Fruit fly (Drosophila melanogaster) whole organism, embryonic: ENCODE data around the gene CheB38b.

Experiments used
- ATbp ChIP-seq: fragments of 200-800 bp; sonication (Bioruptor generic); optimal IDR thresholded peaks from 2 replicates; lab custom pipeline; 2017; ENCODE audit warnings: missing biosample characterization, mild to moderate bottlenecking, missing genetic modification characterization, missing genetic modification reagents
- Aef1 ChIP-seq: fragments of 200-800 bp; sonication (Bioruptor generic); IDR thresholded peaks from 3 replicates; pipeline ENCODE4 v1.3.6; 2022; ENCODE audit warnings: missing biosample characterization, missing genetic modification characterization
- Asciz ChIP-seq: fragments of 200-800 bp; sonication (Bioruptor generic); optimal IDR thresholded peaks from 2 replicates; lab custom pipeline; 2017; ENCODE audit warnings: missing biosample characterization, mild to moderate bottlenecking, missing genetic modification characterization, missing genetic modification reagents
- CG10209 ChIP-seq: fragments of 200-800 bp; sonication (Bioruptor generic); optimal IDR thresholded peaks from 3 replicates; lab custom pipeline; 2017; ENCODE audit warnings: missing biosample characterization, mild to moderate bottlenecking, missing genetic modification characterization, missing genetic modification reagents
- CG1024 ChIP-seq: fragments of 200-800 bp; sonication (Bioruptor generic); IDR thresholded peaks from 2 replicates; pipeline ENCODE4 v1.3.6; 2022; ENCODE audit warnings: missing biosample characterization, missing genetic modification characterization
- CG11247 ChIP-seq: fragments of 200-800 bp; sonication (Bioruptor generic); IDR thresholded peaks from 2 replicates; pipeline ENCODE4 v1.3.6; 2022; ENCODE audit warnings: missing biosample characterization, missing genetic modification characterization
- CG12104 ChIP-seq: fragments of 200-800 bp; sonication (Bioruptor generic); optimal IDR thresholded peaks from 3 replicates; lab custom pipeline; 2016; ENCODE audit warnings: missing biosample characterization, missing genetic modification characterization
- CG12299 ChIP-seq: fragments of 200-800 bp; sonication (Bioruptor generic); optimal IDR thresholded peaks from 2 replicates; lab custom pipeline; 2018; ENCODE audit warnings: missing biosample characterization, mild to moderate bottlenecking, missing genetic modification characterization
- CG1233 ChIP-seq: fragments of 200-800 bp; sonication (Bioruptor generic); optimal IDR thresholded peaks from 4 replicates; lab custom pipeline; 2018; ENCODE audit warnings: missing biosample characterization, mild to moderate bottlenecking, missing genetic modification characterization
- CG13624 ChIP-seq: fragments of 200-800 bp; sonication (Bioruptor generic); optimal IDR thresholded peaks from 2 replicates; lab custom pipeline; 2016; ENCODE audit warnings: missing biosample characterization, missing genetic modification characterization
- CG1602 ChIP-seq: fragments of 200-800 bp; sonication (Bioruptor generic); optimal IDR thresholded peaks from 3 replicates; lab custom pipeline; 2016; ENCODE audit warnings: missing biosample characterization, missing genetic modification characterization
- CG16815 ChIP-seq: fragments of 200-800 bp; sonication (Bioruptor generic); optimal IDR thresholded peaks from 3 replicates; lab custom pipeline; 2017; ENCODE audit warnings: missing biosample characterization, mild to moderate bottlenecking, missing genetic modification characterization
- CG17328 ChIP-seq: fragments of 200-800 bp; sonication (Bioruptor generic); IDR thresholded peaks from 2 replicates; pipeline ENCODE4 v1.3.6; 2022; ENCODE audit warnings: missing biosample characterization, missing genetic modification characterization
- CG17385 ChIP-seq: fragments of 200-800 bp; sonication (Bioruptor generic); optimal IDR thresholded peaks from 3 replicates; lab custom pipeline; 2018; ENCODE audit warnings: missing biosample characterization, mild to moderate bottlenecking, missing genetic modification characterization
- CG2199 ChIP-seq: fragments of 200-800 bp; sonication (Bioruptor generic); IDR thresholded peaks from 3 replicates; pipeline ENCODE4 v1.3.6; 2022; ENCODE audit warnings: missing biosample characterization, missing genetic modification characterization
- CG2202 ChIP-seq: fragments of 200-800 bp; sonication (Bioruptor generic); optimal IDR thresholded peaks from 2 replicates; lab custom pipeline; 2018; ENCODE audit warnings: missing biosample characterization, mild to moderate bottlenecking, missing genetic modification characterization
- CG2678 ChIP-seq: fragments of 200-800 bp; sonication (Bioruptor generic); optimal IDR thresholded peaks from 3 replicates; lab custom pipeline; 2019; ENCODE audit warnings: missing biosample characterization, mild to moderate bottlenecking, missing genetic modification characterization, moderate library complexity
- CG2712 ChIP-seq: fragments of 200-800 bp; optimal IDR thresholded peaks from 3 replicates; lab custom pipeline; 2019; ENCODE audit warnings: missing biosample characterization, mild to moderate bottlenecking, missing genetic modification characterization, moderate library complexity
- CG3163 ChIP-seq: fragments of 200-800 bp; sonication (Bioruptor generic); optimal IDR thresholded peaks from 3 replicates; lab custom pipeline; 2016; ENCODE audit warnings: missing biosample characterization, missing genetic modification characterization
- CG5953 ChIP-seq: fragments of 200-800 bp; sonication (Bioruptor generic); IDR thresholded peaks from 2 replicates; pipeline ENCODE4 v1.3.6; 2022; ENCODE audit warnings: missing biosample characterization, missing genetic modification characterization
- CG6854 ChIP-seq: fragments of 200-800 bp; sonication (Bioruptor generic); optimal IDR thresholded peaks from 3 replicates; lab custom pipeline; 2017; ENCODE audit warnings: missing biosample characterization, mild to moderate bottlenecking, missing genetic modification characterization
- CkIIα-i1 ChIP-seq: fragments of 200-800 bp; sonication (Bioruptor generic); IDR thresholded peaks from 2 replicates; pipeline ENCODE4 v1.3.6; 2022; ENCODE audit warnings: missing biosample characterization, missing genetic modification characterization
- Dfd ChIP-seq, 2 experiments: fragments of >200 bp; optimal IDR thresholded peaks; 2 replicates each; lab custom pipeline; 2017; ENCODE audit warnings: missing biosample characterization in 2 of 2, missing genetic modification characterization in 2 of 2
- Max ChIP-seq: fragments of 200-800 bp; sonication (Bioruptor generic); optimal IDR thresholded peaks from 2 replicates; lab custom pipeline; 2016; ENCODE audit warnings: missing biosample characterization, mild to moderate bottlenecking, missing genetic modification characterization
- Ssrp ChIP-seq: fragments of 200-800 bp; sonication (Bioruptor generic); optimal IDR thresholded peaks from 2 replicates; lab custom pipeline; 2018; ENCODE audit warnings: missing biosample characterization, mild to moderate bottlenecking, missing genetic modification characterization, moderate library complexity
- abd-A ChIP-seq: fragments of 200-800 bp; sonication (Bioruptor generic); optimal IDR thresholded peaks from 3 replicates; lab custom pipeline; 2019; ENCODE audit warnings: missing biosample characterization, mild to moderate bottlenecking, missing genetic modification characterization, moderate library complexity
- caup ChIP-seq: fragments of 200-800 bp; sonication (Bioruptor generic); optimal IDR thresholded peaks from 3 replicates; lab custom pipeline; 2017; ENCODE audit warnings: missing biosample characterization, mild to moderate bottlenecking, missing genetic modification characterization, moderate library complexity; ENCODE audit not compliant: severe bottlenecking
- cg ChIP-seq: fragments of 200-800 bp; sonication (Bioruptor generic); optimal IDR thresholded peaks from 3 replicates; lab custom pipeline; 2019; ENCODE audit warnings: missing biosample characterization, mild to moderate bottlenecking, missing genetic modification characterization, moderate library complexity
- croc ChIP-seq: fragments of 200-800 bp; sonication (Bioruptor generic); conservative IDR thresholded peaks from 3 replicates; pipeline ENCODE4 v1.3.6; 2022; ENCODE audit warnings: missing biosample characterization, missing genetic modification characterization
- dysf ChIP-seq: fragments of 200-800 bp; sonication (Bioruptor generic); IDR thresholded peaks from 3 replicates; pipeline ENCODE4 v1.3.6; 2022; ENCODE audit warnings: missing biosample characterization, missing genetic modification characterization
- her ChIP-seq: fragments of 200-800 bp; sonication (Bioruptor generic); optimal IDR thresholded peaks from 2 replicates; lab custom pipeline; 2016; ENCODE audit warnings: missing biosample characterization, missing genetic modification characterization
- lola ChIP-seq, 3 experiments: fragments of >200 bp in 2 of 3; fragments of 200-800 bp in 1 of 3; sonication (Bioruptor generic) in 1 of 3; optimal IDR thresholded peaks; 2 replicates each; lab custom pipeline; 2017 to 2019; ENCODE audit warnings: missing biosample characterization in 3 of 3, missing genetic modification characterization in 3 of 3, mild to moderate bottlenecking in 1 of 3, moderate library complexity in 1 of 3
- org-1 ChIP-seq: fragments of 200-800 bp; sonication (Bioruptor generic); optimal IDR thresholded peaks from 2 replicates; lab custom pipeline; 2017; ENCODE audit warnings: missing biosample characterization, missing genetic modification characterization
- otp ChIP-seq: fragments of 200-800 bp; sonication (Bioruptor generic); IDR thresholded peaks from 3 replicates; pipeline ENCODE4, ENCODE4 v1.3.6; 2022; ENCODE audit warnings: missing biosample characterization, missing genetic modification characterization
- pfk ChIP-seq: fragments of 200-800 bp; sonication (Bioruptor generic); optimal IDR thresholded peaks from 2 replicates; lab custom pipeline; 2018; ENCODE audit warnings: missing biosample characterization, mild to moderate bottlenecking, missing genetic modification characterization, moderate library complexity
- pho ChIP-seq: fragments of 200-800 bp; sonication (Bioruptor generic); optimal IDR thresholded peaks from 2 replicates; lab custom pipeline; 2016; ENCODE audit warnings: missing biosample characterization, missing genetic modification characterization
- prd ChIP-seq, 3 experiments: fragments of >200 bp in 2 of 3; fragments of 200-800 bp in 1 of 3; sonication (Bioruptor generic) in 1 of 3; optimal IDR thresholded peaks in 2 of 3; IDR thresholded peaks in 1 of 3; 2 replicates in 2 of 3; 3 replicates in 1 of 3; pipeline versions ENCODE4 v1.3.6 to Lab custom; 2017 to 2022; ENCODE audit warnings: missing biosample characterization in 1 of 3, missing genetic modification characterization in 1 of 3
- scrt ChIP-seq: fragments of 200-800 bp; sonication (Bioruptor generic); optimal IDR thresholded peaks from 2 replicates; lab custom pipeline; 2018; ENCODE audit warnings: missing biosample characterization, mild to moderate bottlenecking, missing genetic modification characterization, moderate library complexity
- sisA ChIP-seq: fragments of 200-800 bp; sonication (Bioruptor generic); IDR thresholded peaks from 2 replicates; pipeline ENCODE4 v1.3.6; 2022; ENCODE audit warnings: missing biosample characterization, missing genetic modification characterization
- sob ChIP-seq: fragments of 200-800 bp; sonication (Bioruptor generic); IDR thresholded peaks from 2 replicates; pipeline ENCODE4 v1.3.6; 2022; ENCODE audit warnings: missing biosample characterization, missing genetic modification characterization
- stc ChIP-seq: fragments of 200-800 bp; sonication (Bioruptor generic); IDR thresholded peaks from 2 replicates; pipeline ENCODE4 v1.3.6; 2022; ENCODE audit warnings: missing biosample characterization, missing genetic modification characterization
- stwl ChIP-seq: fragments of 200-800 bp; sonication (Bioruptor generic); optimal IDR thresholded peaks from 3 replicates; lab custom pipeline; 2018; ENCODE audit warnings: missing biosample characterization, mild to moderate bottlenecking, missing genetic modification characterization, moderate library complexity
- tin ChIP-seq: fragments of 200-800 bp; sonication (Bioruptor generic); optimal IDR thresholded peaks from 3 replicates; lab custom pipeline; 2016; ENCODE audit warnings: missing biosample characterization, missing genetic modification characterization
- ttk ChIP-seq: fragments of 200-800 bp; sonication (Bioruptor generic); IDR thresholded peaks from 2 replicates; pipeline ENCODE4 v2.1.2; 2022; ENCODE audit warnings: missing biosample characterization, missing genetic modification characterization
- usp ChIP-seq: fragments of >200 bp; optimal IDR thresholded peaks from 2 replicates; lab custom pipeline; 2017; ENCODE audit warnings: missing biosample characterization, missing genetic modification characterization
- vvl ChIP-seq: fragments of 200-800 bp; sonication (Bioruptor generic); IDR thresholded peaks from 2 replicates; pipeline ENCODE4 v1.3.6; 2022; ENCODE audit warnings: missing biosample characterization, missing genetic modification characterization
- wek ChIP-seq: fragments of 200-800 bp; sonication (Bioruptor generic); optimal IDR thresholded peaks from 3 replicates; lab custom pipeline; 2018; ENCODE audit warnings: missing biosample characterization, mild to moderate bottlenecking, missing genetic modification characterization, moderate library complexity

Gene CheB38b

dm6 chr2L:20807617-20808509, 9.2 kb downstream of the CheB38b start (continued):
- TF ChIP-seq Max (no peak), scrt (GFP tag; lab: Kevin White, UChicago) (peak; percentile 59), stwl (no peak), CG6854 (GFP tag; lab: Kevin White, UChicago) (peak; percentile 45), CG12299 (peak; percentile 46), CG10209 (GFP tag; lab: Kevin White, UChicago) (peak; percentile 37), CG1233 (peak; percentile 51), CG17385 (GFP tag; lab: Kevin White, UChicago) (peak; percentile 31), tin (GFP tag; lab: Kevin White, UChicago) (no peak), caup (GFP tag; lab: Kevin White, UChicago) (peak; percentile 74), cg (GFP tag; lab: Kevin White, UChicago) (no peak), ttk (GFP tag; lab: Robert Waterston, UW) (0 out of 2 replicates have a peak, but pooled peaks have one; percentile 12), stc (GFP tag; lab: Robert Waterston, UW) (0 out of 2 replicates have a peak, but pooled peaks have one; percentile 8), her (GFP tag; lab: Kevin White, UChicago) (peak; percentile 59), CG12104 (peak; percentile 46), sob (GFP tag; lab: Robert Waterston, UW) (peak; percentile 52), CG1602 (GFP tag; lab: Kevin White, UChicago) (peak; percentile 3), CG3163 (GFP tag; lab: Kevin White, UChicago) (no peak), prd (optimal IDR thresholded peaks at IDR 0.05; lab: Kevin White, UChicago) (no peak), prd (GFP tag; IDR thresholded peaks at IDR 0.05; lab: Robert Waterston, UW) (peak; percentile 54; the same call in 2 of the 3 replicates), CG11247 (GFP tag; lab: Robert Waterston, UW) (no peak; the same call in 1 of the 2 replicates), CG16815 (no peak), CG2199 (GFP tag; lab: Robert Waterston, UW) (0 out of 3 replicates have a peak, but pooled peaks have one; percentile 51), CG2202 (no peak), CG2678 (tag; lab: Kevin White, UChicago) (peak; percentile 75), CG13624 (GFP tag; lab: Kevin White, UChicago) (peak; percentile 6), Aef1 (GFP tag; lab: Robert Waterston, UW) (peak; percentile 25; the same call in 1 of the 3 replicates), lola (GFP tag; optimal IDR thresholded peaks at IDR 0.05; lab: Kevin White, UChicago) (peak in 1 of 3 experiments; percentile 4), pho (peak; percentile 11), croc (GFP tag; lab: Robert Waterston, UW) (0 out of 3 replicates have a peak, but pooled peaks have one; percentile 16), Asciz (GFP tag; lab: Kevin White, UChicago) (peak; percentile 55), pfk (GFP tag; lab: Kevin White, UChicago) (peak; percentile 1), dysf (GFP tag; lab: Robert Waterston, UW) (peak; percentile 74), Dfd (GFP tag; optimal IDR thresholded peaks at IDR 0.05; lab: Kevin White, UChicago) (no peak), otp (GFP tag; lab: Robert Waterston, UW) (peak; percentile 56; the same call in 1 of the 3 replicates), CG1024 (no peak), usp (no peak), CG17328 (GFP tag; lab: Robert Waterston, UW) (peak; percentile 41), CG5953 (GFP tag; lab: Robert Waterston, UW) (no peak), sisA (peak; percentile 13; the same call in 1 of the 2 replicates), org-1 (peak; percentile 22), abd-A (tag; lab: Kevin White, UChicago) (peak; percentile 90), ATbp (peak; percentile 80), CkIIα-i1 (GFP tag; lab: Robert Waterston, UW) (no peak), vvl (GFP tag; lab: Robert Waterston, UW) (peak; percentile 75), CG2712 (tag; lab: Kevin White, UChicago) (peak; percentile 56), wek (GFP tag; lab: Kevin White, UChicago) (peak; percentile 63), Ssrp (peak; percentile 0)
